Fruit fly (Drosophila melanogaster): ENCODE data around the gene CG32639.

Gene CG32639

DNA sequence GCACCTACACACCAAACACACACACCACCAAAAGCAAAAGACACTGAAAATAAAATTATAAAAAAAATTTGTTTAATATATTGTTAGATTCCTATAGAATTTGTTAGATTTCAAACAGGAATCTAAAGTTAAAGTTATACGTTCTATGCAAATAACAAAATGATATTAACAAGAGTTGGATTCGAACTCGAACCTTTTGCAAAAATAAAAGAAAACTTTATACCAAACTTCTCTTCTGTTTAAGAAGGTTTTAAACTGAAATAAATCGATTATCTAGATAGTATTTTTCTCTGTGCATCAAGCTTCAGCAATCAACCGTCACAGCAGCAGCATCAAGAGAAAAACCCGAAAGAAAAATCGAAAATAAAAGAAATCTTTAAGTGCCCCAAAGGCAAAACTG, 9.9 kb downstream of the CG32639 start (continued):
- TF ChIP-seq Hr4 (GFP tag; optimal IDR thresholded peaks at IDR 0.05) (peak; percentile 78), cyc (GFP tag; optimal IDR thresholded peaks at IDR 0.05) (peak; percentile 6), Ets21C (GFP tag; optimal IDR thresholded peaks at IDR 0.05) (no peak), CG9139 (GFP tag; optimal IDR thresholded peaks at IDR 0.05) (no peak), Blimp-1 (GFP tag; optimal IDR thresholded peaks at IDR 0.05) (no peak), ss (GFP tag; optimal IDR thresholded peaks at IDR 0.05) (peak; percentile 50 to 60), Sox15 (GFP tag; optimal IDR thresholded peaks at IDR 0.05) (no peak), esn (GFP tag; optimal IDR thresholded peaks at IDR 0.05) (peak; percentile 32), OdsH (GFP tag; optimal IDR thresholded peaks at IDR 0.05) (peak; percentile 67), Hr38 (GFP tag; optimal IDR thresholded peaks at IDR 0.05) (no peak), CG3919 (GFP tag; optimal IDR thresholded peaks at IDR 0.05) (peak; percentile 56), Hr39 (GFP tag; optimal IDR thresholded peaks at IDR 0.05) (no peak), CG8632 (GFP tag; optimal IDR thresholded peaks at IDR 0.05) (peak; percentile 13), acj6 (GFP tag; optimal IDR thresholded peaks at IDR 0.05) (peak; percentile 55), net (GFP tag; optimal IDR thresholded peaks at IDR 0.05) (peak; percentile 58), dac (GFP tag; optimal IDR thresholded peaks at IDR 0.05) (peak; percentile 42), CG11294 (GFP tag; IDR thresholded peaks at IDR 0.05) (no peak), eg (GFP tag; IDR thresholded peaks at IDR 0.05) (peak; percentile 54; the same call in 1 of the 3 replicates), CG32006 (GFP tag; optimal IDR thresholded peaks at IDR 0.05) (peak; percentile 88), CG16779 (tag; optimal IDR thresholded peaks at IDR 0.05) (peak; percentile 58), salr (GFP tag; optimal IDR thresholded peaks at IDR 0.05) (peak in 1 of 2 experiments; percentile 59), lz (GFP tag; optimal IDR thresholded peaks at IDR 0.05) (peak; percentile 18), Sox102F (GFP tag; optimal IDR thresholded peaks at IDR 0.05) (no peak), CG11762 (GFP tag; optimal IDR thresholded peaks at IDR 0.05; ENCODE audit: insufficient read depth) (peak; percentile 35), Eip75B (GFP tag; optimal IDR thresholded peaks at IDR 0.05) (peak; percentile 49), fd85E (GFP tag; optimal IDR thresholded peaks at IDR 0.05) (no peak), CG6854 (GFP tag; optimal IDR thresholded peaks at IDR 0.05) (no peak), Lpt (GFP tag; optimal IDR thresholded peaks at IDR 0.05) (peak; percentile 62), CG10669 (GFP tag; optimal IDR thresholded peaks at IDR 0.05) (peak; percentile 48), CG7368 (GFP tag; optimal IDR thresholded peaks at IDR 0.05) (peak; percentile 59), Smox (GFP tag; optimal IDR thresholded peaks at IDR 0.05) (peak; percentile 5), svp (GFP tag) (peak; percentile 16), CG8119 (GFP tag; IDR thresholded peaks at IDR 0.05) (peak; percentile 82), CG34406 (GFP tag; optimal IDR thresholded peaks at IDR 0.05) (peak; percentile 38), CG6276 (GFP tag; optimal IDR thresholded peaks at IDR 0.05) (peak; percentile 76), dsx (GFP tag; optimal IDR thresholded peaks at IDR 0.05; ENCODE audit: poor library complexity, severe bottlenecking) (no peak), CG6808 (GFP tag; optimal IDR thresholded peaks at IDR 0.05) (peak; percentile 11), spab (GFP tag; optimal IDR thresholded peaks at IDR 0.05) (peak; percentile 44), vri (GFP tag; optimal IDR thresholded peaks at IDR 0.05) (no peak)

dm6 chrX:13224846-13225245, 11.5 kb downstream of the CG32639 start:
- no peak for TF ChIP-seq ss (GFP tag; optimal IDR thresholded peaks at IDR 0.05)
- TF ChIP-seq CG8632 (GFP tag; optimal IDR thresholded peaks at IDR 0.05), result no peak
- no peak for TF ChIP-seq esn (GFP tag; optimal IDR thresholded peaks at IDR 0.05)
- no peak for TF ChIP-seq vri (GFP tag; optimal IDR thresholded peaks at IDR 0.05)
- no peak for TF ChIP-seq net (GFP tag; optimal IDR thresholded peaks at IDR 0.05)
- TF ChIP-seq fkh (GFP tag; optimal IDR thresholded peaks at IDR 0.05), result no peak
- TF ChIP-seq Lpt (GFP tag; optimal IDR thresholded peaks at IDR 0.05), result no peak
- no peak for TF ChIP-seq CG10631 (GFP tag; optimal IDR thresholded peaks at IDR 0.05)
- TF ChIP-seq Eip75B (GFP tag; optimal IDR thresholded peaks at IDR 0.05), result no peak
- TF ChIP-seq Smox (GFP tag; optimal IDR thresholded peaks at IDR 0.05), result no peak
- no peak for TF ChIP-seq dac (GFP tag; optimal IDR thresholded peaks at IDR 0.05)
- no peak for TF ChIP-seq CG7368 (GFP tag; optimal IDR thresholded peaks at IDR 0.05)
- no peak for TF ChIP-seq CG3032 (tag; optimal IDR thresholded peaks at IDR 0.05)
- no peak for TF ChIP-seq CG6276 (GFP tag; optimal IDR thresholded peaks at IDR 0.05)
- TF ChIP-seq Gug (GFP tag; IDR thresholded peaks at IDR 0.05), result no peak
- TF ChIP-seq cyc (GFP tag; optimal IDR thresholded peaks at IDR 0.05), result no peak
- no peak for TF ChIP-seq CG32006 (GFP tag; optimal IDR thresholded peaks at IDR 0.05)
